Worm (Caenorhabditis elegans): Measurements from ENCODE around the gene F27C8.2.

ce11 chrIV:9566505-9566904, 29.7 kb upstream of the F27C8.2 start, which contains the start of gene lron-14:
- TF ChIP-seq F13C5.2 (tag; optimal IDR thresholded peaks at IDR 0.05) (no peak), flt-1 (GFP tag; IDR thresholded peaks at IDR 0.05) (no peak), ama-1 (optimal IDR thresholded peaks at IDR 0.05) (no peak), sea-1 (GFP tag; conservative IDR thresholded peaks at IDR 0.05) (no peak), aly-1 (tag; optimal IDR thresholded peaks at IDR 0.05) (no peak), hnd-1 (tag; optimal IDR thresholded peaks at IDR 0.05) (no peak), ceh-36 (tag; optimal IDR thresholded peaks at IDR 0.05) (no peak), hmbx-1 (tag; optimal IDR thresholded peaks at IDR 0.05) (no peak), tbx-11 (GFP tag; IDR thresholded peaks at IDR 0.05) (no peak), ets-7 (tag; optimal IDR thresholded peaks at IDR 0.05) (no peak), tra-4 (tag; optimal IDR thresholded peaks at IDR 0.05) (no peak), hmg-4 (GFP tag; optimal IDR thresholded peaks at IDR 0.05) (no peak), ceh-13 (GFP tag; optimal IDR thresholded peaks at IDR 0.05) (no peak)

Data from whole organism, early embryonic.